Worm (Caenorhabditis elegans) whole organism, young adult: Measurements from ENCODE around the gene srw-39.

Experiments used
- B0019.2 ChIP-seq: fragments of 200-800 bp; sonication (Bioruptor generic); conservative IDR thresholded peaks from 2 replicates; pipeline ENCODE4 v1.3.6; 2022; ENCODE audit warnings: missing genetic modification reagents, missing genetic modification characterization, missing compliant biosample characterization
- B0336.3 ChIP-seq: fragments of 200-800 bp; sonication (Bioruptor generic); IDR thresholded peaks from 2 replicates; pipeline ENCODE4 v1.3.6; 2022; ENCODE audit warnings: missing genetic modification characterization, missing compliant biosample characterization
- C06A6.2 ChIP-seq: fragments of 200-800 bp; sonication (Bioruptor generic); conservative IDR thresholded peaks from 2 replicates; pipeline ENCODE4 v1.3.6; 2022; ENCODE audit warnings: missing genetic modification characterization, missing compliant biosample characterization
- D2030.7 ChIP-seq: fragments of 200-800 bp; sonication (Bioruptor generic); IDR thresholded peaks from 2 replicates; pipeline ENCODE4 v1.3.6; 2022; ENCODE audit warnings: missing genetic modification reagents, missing genetic modification characterization, missing compliant biosample characterization
- F22D6.2 ChIP-seq: sonication (generic microtip); optimal IDR thresholded peaks from 2 replicates; lab custom pipeline; 2016; ENCODE audit warnings: mild to moderate bottlenecking, missing genetic modification characterization, missing compliant biosample characterization
- F49E8.2 ChIP-seq: sonication (generic microtip); optimal IDR thresholded peaks from 3 replicates; lab custom pipeline; 2017; ENCODE audit warnings: missing genetic modification characterization, mild to moderate bottlenecking, missing compliant biosample characterization, antibody characterized with exemption, moderate library complexity; ENCODE audit not compliant: insufficient read depth
- F57A8.1 ChIP-seq: fragments of 200-800 bp; sonication (Bioruptor generic); optimal IDR thresholded peaks from 2 replicates; lab custom pipeline; 2018; ENCODE audit warnings: mild to moderate bottlenecking, missing genetic modification characterization, moderate library complexity, missing compliant biosample characterization
- F57C9.4 ChIP-seq: sonication (generic microtip); optimal IDR thresholded peaks from 2 replicates; lab custom pipeline; 2017; ENCODE audit warnings: mild to moderate bottlenecking, missing genetic modification characterization, missing compliant biosample characterization
- K11D2.4 ChIP-seq: fragments of 200-800 bp; sonication (Bioruptor generic); IDR thresholded peaks from 2 replicates; pipeline ENCODE4 v1.3.6; 2022; ENCODE audit warnings: missing genetic modification reagents, missing genetic modification characterization, missing compliant biosample characterization
- K12H6.12 ChIP-seq: fragments of 200-800 bp; sonication (Bioruptor generic); optimal IDR thresholded peaks from 2 replicates; lab custom pipeline; 2018; ENCODE audit warnings: mild to moderate bottlenecking, missing genetic modification characterization, missing compliant biosample characterization
- Y53G8AR.9 ChIP-seq: fragments of 200-800 bp; sonication (Bioruptor generic); conservative IDR thresholded peaks from 2 replicates; pipeline ENCODE4 v1.3.6; 2022; ENCODE audit warnings: missing genetic modification reagents, missing genetic modification characterization, missing compliant biosample characterization
- Y56A3A.18 ChIP-seq: fragments of 200-800 bp; sonication (Bioruptor generic); IDR thresholded peaks from 2 replicates; pipeline ENCODE4 v1.3.6; 2022; ENCODE audit warnings: missing genetic modification reagents, missing genetic modification characterization, missing compliant biosample characterization
- Y67H2A.10 ChIP-seq: fragments of 200-800 bp; sonication (Bioruptor generic); conservative IDR thresholded peaks from 2 replicates; pipeline ENCODE4 v1.3.6; 2022; ENCODE audit warnings: missing genetic modification reagents, missing genetic modification characterization, missing compliant biosample characterization
- Y95B8A.8 ChIP-seq: fragments of 200-800 bp; sonication (Bioruptor generic); IDR thresholded peaks from 2 replicates; pipeline ENCODE4 v1.3.6; 2022; ENCODE audit warnings: missing genetic modification reagents, missing genetic modification characterization, missing compliant biosample characterization
- ZK185.1 ChIP-seq: sonication (generic microtip); optimal IDR thresholded peaks from 2 replicates; lab custom pipeline; 2016; ENCODE audit warnings: mild to moderate bottlenecking, missing genetic modification characterization, missing compliant biosample characterization; ENCODE audit not compliant: poor library complexity, severe bottlenecking
- akir-1 ChIP-seq: fragments of 200-800 bp; sonication (Bioruptor generic); optimal IDR thresholded peaks from 2 replicates; lab custom pipeline; 2018; ENCODE audit warnings: mild to moderate bottlenecking, missing genetic modification characterization, moderate library complexity, missing compliant biosample characterization
- ama-1 ChIP-seq, 3 experiments: fragments of 150-350 bp in 1 of 3; sonication (generic microtip) in 2 of 3; optimal IDR thresholded peaks; 2 replicates each; lab custom pipeline; 2014 to 2018; ENCODE audit warnings: missing biosample characterization in 2 of 3, missing genetic modification characterization in 2 of 3, missing genetic modification reagents in 2 of 3
- aptf-3 ChIP-seq: fragments of 200-800 bp; sonication (Bioruptor generic); IDR thresholded peaks from 2 replicates; pipeline ENCODE4 v1.3.6; 2022; ENCODE audit warnings: missing genetic modification characterization, missing compliant biosample characterization
- bed-2 ChIP-seq: fragments of 200-800 bp; sonication (Bioruptor generic); IDR thresholded peaks from 2 replicates; pipeline ENCODE4 v1.3.6; 2022; ENCODE audit warnings: missing genetic modification reagents, missing genetic modification characterization, missing compliant biosample characterization
- cebp-2 ChIP-seq: fragments of 200-800 bp; sonication (Bioruptor generic); IDR thresholded peaks from 2 replicates; pipeline ENCODE4 v1.3.6; 2022; ENCODE audit warnings: missing genetic modification characterization, missing compliant biosample characterization
- ceh-27 ChIP-seq: fragments of 200-800 bp; sonication (Bioruptor generic); optimal IDR thresholded peaks from 2 replicates; lab custom pipeline; 2018; ENCODE audit warnings: mild to moderate bottlenecking, missing genetic modification characterization, moderate library complexity, missing compliant biosample characterization
- ceh-40 ChIP-seq: fragments of 200-800 bp; sonication (Bioruptor generic); IDR thresholded peaks from 2 replicates; pipeline ENCODE4 v1.3.6; 2022; ENCODE audit warnings: missing genetic modification characterization, missing compliant biosample characterization
- ceh-58 ChIP-seq: fragments of 200-800 bp; sonication (Bioruptor generic); IDR thresholded peaks from 2 replicates; pipeline ENCODE4 v1.3.6; 2022; ENCODE audit warnings: missing genetic modification characterization, missing compliant biosample characterization
- dox-1 ChIP-seq: fragments of 200-800 bp; sonication (Bioruptor generic); IDR thresholded peaks from 2 replicates; pipeline ENCODE4 v1.3.6; 2022; ENCODE audit warnings: missing genetic modification reagents, missing genetic modification characterization, missing compliant biosample characterization
- dpff-1 ChIP-seq: sonication (generic microtip); optimal IDR thresholded peaks from 2 replicates; lab custom pipeline; 2017; ENCODE audit warnings: mild to moderate bottlenecking, missing genetic modification characterization, missing compliant biosample characterization
- ekl-4 ChIP-seq: fragments of 200-800 bp; sonication (Bioruptor generic); IDR thresholded peaks from 2 replicates; pipeline ENCODE4 v1.3.6; 2022; ENCODE audit warnings: missing genetic modification reagents, missing genetic modification characterization, missing compliant biosample characterization
- him-1 ChIP-seq: sonication (generic microtip); optimal IDR thresholded peaks from 2 replicates; lab custom pipeline; 2016; ENCODE audit warnings: missing genotype, missing genetic modification reagents, missing genetic modification characterization, missing compliant biosample characterization
- hlh-26 ChIP-seq: fragments of 200-800 bp; sonication (Bioruptor generic); conservative IDR thresholded peaks from 2 replicates; pipeline ENCODE4 v1.3.6; 2022; ENCODE audit warnings: missing genetic modification reagents, missing genetic modification characterization, missing compliant biosample characterization
- hmg-20 ChIP-seq: fragments of 200-800 bp; sonication (Bioruptor generic); IDR thresholded peaks from 2 replicates; pipeline ENCODE4 v1.3.6; 2022; ENCODE audit warnings: missing genetic modification reagents, missing genetic modification characterization, missing compliant biosample characterization
- lin-26 ChIP-seq: fragments of 200-800 bp; sonication (Bioruptor generic); IDR thresholded peaks from 2 replicates; pipeline ENCODE4 v1.3.6; 2022; ENCODE audit warnings: missing genetic modification reagents, missing genetic modification characterization, missing compliant biosample characterization
- lsy-27 ChIP-seq: sonication (generic microtip); optimal IDR thresholded peaks from 2 replicates; lab custom pipeline; 2017; ENCODE audit warnings: missing genetic modification characterization, mild to moderate bottlenecking, missing compliant biosample characterization, antibody characterized with exemption, missing genotype, borderline replicate concordance; ENCODE audit not compliant: insufficient read depth
- madf-3 ChIP-seq: fragments of 200-800 bp; sonication (Bioruptor generic); IDR thresholded peaks from 2 replicates; pipeline ENCODE4 v1.3.6; 2022; ENCODE audit warnings: missing genetic modification reagents, missing genetic modification characterization, missing compliant biosample characterization
- madf-6 ChIP-seq: fragments of 200-800 bp; sonication (Bioruptor generic); IDR thresholded peaks from 2 replicates; pipeline ENCODE4 v1.3.6; 2022; ENCODE audit warnings: missing genetic modification reagents, missing genetic modification characterization, missing compliant biosample characterization
- nfya-2 ChIP-seq: fragments of 200-800 bp; sonication (Bioruptor generic); IDR thresholded peaks from 2 replicates; pipeline ENCODE4 v1.3.6; 2022; ENCODE audit warnings: missing genetic modification reagents, missing genetic modification characterization, missing compliant biosample characterization
- nhr-179 ChIP-seq: sonication (generic microtip); optimal IDR thresholded peaks from 2 replicates; lab custom pipeline; 2016; ENCODE audit warnings: mild to moderate bottlenecking, missing genetic modification characterization, missing compliant biosample characterization
- snpc-4 ChIP-seq, 5 experiments: fragments of 150-350 bp in 1 of 5; sonication (generic microtip) in 4 of 5; optimal IDR thresholded peaks; 2 replicates each; lab custom pipeline; 2014 to 2018; ENCODE audit warnings: missing genetic modification characterization in 5 of 5, missing biosample characterization in 3 of 5, antibody characterized with exemption in 2 of 5, mild to moderate bottlenecking in 2 of 5, missing compliant biosample characterization in 2 of 5, missing genotype in 2 of 5, moderate library complexity in 2 of 5, missing genetic modification reagents in 1 of 5
- tbp1 ChIP-seq: fragments of 200-800 bp; sonication (Bioruptor generic); optimal IDR thresholded peaks from 2 replicates; lab custom pipeline; 2018; ENCODE audit warnings: mild to moderate bottlenecking, missing genetic modification characterization, missing compliant biosample characterization
- unc-130 ChIP-seq: sonication (generic microtip); optimal IDR thresholded peaks from 2 replicates; lab custom pipeline; 2016; ENCODE audit warnings: missing genetic modification reagents, missing genetic modification characterization, missing compliant biosample characterization
- zim-3 ChIP-seq: sonication (generic microtip); optimal IDR thresholded peaks from 2 replicates; lab custom pipeline; 2017; ENCODE audit warnings: mild to moderate bottlenecking, missing genetic modification characterization, moderate library complexity, missing compliant biosample characterization
- ztf-3 ChIP-seq: fragments of 200-800 bp; sonication (Bioruptor generic); optimal IDR thresholded peaks from 2 replicates; lab custom pipeline; 2018; ENCODE audit warnings: mild to moderate bottlenecking, missing genetic modification characterization, missing compliant biosample characterization

srw-39 gene

DNA sequence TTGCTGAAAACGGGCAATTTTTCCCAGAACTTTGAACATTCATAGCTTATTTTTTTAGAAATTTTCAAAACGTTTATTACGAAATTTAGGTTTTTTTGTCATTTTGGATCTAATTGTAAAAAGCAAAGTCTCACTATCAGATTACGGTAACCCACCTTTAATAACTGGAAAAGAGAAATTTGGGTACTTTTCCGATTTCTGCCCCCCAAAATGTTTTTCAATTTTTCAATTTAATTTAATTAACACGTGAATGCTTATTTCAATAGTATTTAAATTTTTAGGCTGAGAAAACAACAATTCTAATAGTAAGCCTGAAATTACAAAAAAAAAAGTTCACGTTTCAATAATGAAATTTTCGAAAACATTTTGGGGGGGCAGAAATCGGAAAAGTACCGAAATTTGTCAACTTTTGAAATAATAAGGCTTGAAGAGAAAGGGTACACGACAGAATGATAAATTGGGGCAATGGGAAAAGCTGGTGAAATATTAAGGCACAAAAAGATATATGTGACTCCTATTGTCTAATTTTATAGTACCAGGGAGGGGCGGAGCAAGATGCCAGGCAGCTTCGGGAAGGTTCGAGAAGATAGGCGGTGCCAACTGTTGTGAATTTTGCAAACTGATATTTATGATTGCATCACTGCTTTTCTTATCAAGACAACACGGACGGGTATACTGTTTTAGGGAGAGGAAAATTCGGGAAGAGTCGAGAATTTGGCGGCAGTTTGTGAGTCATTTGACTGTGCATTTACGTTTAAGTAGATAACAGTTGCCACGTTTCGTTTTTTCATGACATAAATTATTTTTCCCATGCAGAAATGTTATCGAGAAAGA, 7.6 kb downstream of the srw-39 start, which contains the start of gene F19B2.5 (continued):
- TF ChIP-seq ZK185.1 (tag; lab: Kevin White, UChicago) (no peak), lin-26 (GFP tag; lab: Robert Waterston, UW) (no peak), Y67H2A.10 (GFP tag; lab: Robert Waterston, UW) (no peak), F49E8.2 (tag; lab: Kevin White, UChicago) (no peak), F57A8.1 (no peak), nfya-2 (GFP tag; lab: Robert Waterston, UW) (no peak), ceh-58 (GFP tag; lab: Robert Waterston, UW) (no peak), dox-1 (GFP tag; lab: Robert Waterston, UW) (peak; percentile 60; the same call in 1 of the 2 replicates), nhr-179 (tag; lab: Kevin White, UChicago) (no peak), F22D6.2 (tag; lab: Kevin White, UChicago) (no peak), F57C9.4 (tag; lab: Kevin White, UChicago) (no peak), tbp1 (GFP tag; lab: Kevin White, UChicago) (peak; percentile 34), K12H6.12 (no peak)

DNA sequence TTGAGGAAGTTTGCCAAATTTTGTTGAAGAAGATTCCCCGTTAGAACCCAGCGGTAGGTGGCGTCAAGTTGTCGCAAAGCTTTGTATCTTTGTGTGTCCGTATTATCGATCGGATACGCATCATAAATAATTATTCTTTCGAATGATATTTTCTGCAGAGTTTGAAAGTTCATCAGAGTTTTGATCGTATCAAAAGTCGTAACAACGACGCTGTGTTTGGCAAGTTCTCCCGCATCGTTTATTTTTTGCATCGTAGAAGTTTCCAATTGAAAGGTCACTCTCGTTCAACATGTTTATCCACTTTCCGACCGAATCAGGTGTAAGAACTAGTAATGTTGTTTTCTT, 8.8 kb downstream of the srw-39 start:
- TF ChIP-seq ceh-40 (GFP tag; lab: Robert Waterston, UW): 0 out of 2 replicates have a peak, but pooled peaks have one; percentile 11
- no peak for TF ChIP-seq hlh-26 (GFP tag; lab: Robert Waterston, UW)
- TF ChIP-seq K11D2.4: 0 out of 2 replicates have a peak, but pooled peaks have one; percentile 36
- no peak for TF ChIP-seq lsy-27 (tag; lab: Kevin White, UChicago)
- TF ChIP-seq ekl-4: 0 out of 2 replicates have a peak, but pooled peaks have one; percentile 20
- TF ChIP-seq zim-3 (tag; lab: Kevin White, UChicago): peak; percentile 8
- TF ChIP-seq bed-2 (GFP tag; lab: Robert Waterston, UW): no peak
- no peak for TF ChIP-seq nfya-2 (GFP tag; lab: Robert Waterston, UW)
- TF ChIP-seq ceh-27 (GFP tag; lab: Kevin White, UChicago): no peak
- peak; percentile 41; the same call in 1 of the 2 replicates for TF ChIP-seq C06A6.2
- TF ChIP-seq ama-1 (optimal IDR thresholded peaks at IDR 0.05; lab: Kevin White, UChicago): peak; percentile 76
- TF ChIP-seq ama-1 (GFP tag; optimal IDR thresholded peaks at IDR 0.05; lab: Kevin White, UChicago): no peak
- peak; percentile 42; the same call in 1 of the 2 replicates for TF ChIP-seq dox-1 (GFP tag; lab: Robert Waterston, UW)
- TF ChIP-seq Y56A3A.18 (GFP tag; lab: Robert Waterston, UW): peak; percentile 7; the same call in 1 of the 2 replicates
- TF ChIP-seq hmg-20: 0 out of 2 replicates have a peak, but pooled peaks have one; percentile 7
- peak; percentile 6; the same call in 1 of the 2 replicates for TF ChIP-seq B0336.3 (GFP tag; lab: Robert Waterston, UW)
- peak; percentile 69 for TF ChIP-seq Y95B8A.8 (GFP tag; lab: Robert Waterston, UW)
- TF ChIP-seq Y53G8AR.9 (GFP tag; lab: Robert Waterston, UW): peak; percentile 87

DNA sequence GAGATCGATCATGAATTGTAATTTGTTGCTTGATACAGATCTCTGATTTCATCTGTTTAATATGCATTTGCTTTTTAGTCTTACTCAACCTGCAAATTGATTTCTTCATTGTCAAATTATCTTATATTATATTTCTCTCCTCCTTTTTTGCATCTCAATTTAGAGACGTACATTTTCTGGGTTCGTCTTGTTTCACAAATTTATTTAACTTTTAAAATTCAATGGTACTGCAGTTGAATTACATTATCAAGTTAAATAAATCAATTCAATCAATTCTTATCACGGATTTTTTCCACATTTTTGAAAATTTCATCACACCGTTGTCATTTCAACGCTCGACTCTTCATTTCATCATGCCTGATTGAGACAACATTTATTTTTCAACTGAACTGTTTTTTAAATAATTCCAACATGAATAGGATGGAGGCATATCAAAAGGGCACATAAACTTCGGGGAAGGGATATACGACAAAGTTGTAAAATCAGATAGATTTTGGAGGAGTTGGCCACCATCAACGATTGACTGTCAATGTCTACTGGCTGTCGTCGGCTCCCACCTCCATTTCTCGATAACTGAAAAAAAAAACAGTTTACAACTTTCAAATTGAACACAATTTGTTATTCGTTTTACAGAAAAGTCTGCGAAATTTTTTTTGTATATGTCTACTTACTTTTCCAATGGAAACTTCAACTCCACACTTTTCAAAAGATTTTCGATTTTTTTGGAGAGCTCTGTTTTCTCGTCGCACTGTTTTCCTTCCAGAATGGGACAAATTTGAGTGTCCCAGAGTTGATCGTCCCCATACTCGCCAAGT, 9.3 kb downstream of the srw-39 start:
- TF ChIP-seq him-1 (no peak), K12H6.12 (no peak), madf-3 (GFP tag; lab: Robert Waterston, UW) (0 out of 2 replicates have a peak, but pooled peaks have one; percentile 66), ztf-3 (no peak), Y95B8A.8 (GFP tag; lab: Robert Waterston, UW) (no peak), Y56A3A.18 (GFP tag; lab: Robert Waterston, UW) (peak; percentile 6), B0019.2 (GFP tag; lab: Robert Waterston, UW) (no peak), madf-6 (no peak; the same call in 1 of the 2 replicates), zim-3 (tag; lab: Kevin White, UChicago) (no peak), snpc-4 (GFP tag; optimal IDR thresholded peaks at IDR 0.05; lab: Kevin White, UChicago) (no peak), snpc-4 (tag; optimal IDR thresholded peaks at IDR 0.05; lab: Kevin White, UChicago) (peak in 1 of 4 experiments; percentile 34), aptf-3 (no peak), K11D2.4 (no peak), akir-1 (GFP tag; lab: Kevin White, UChicago) (no peak), F57A8.1 (no peak), D2030.7 (GFP tag; lab: Robert Waterston, UW) (no peak), unc-130 (GFP tag; lab: Kevin White, UChicago) (no peak), cebp-2 (GFP tag; lab: Robert Waterston, UW) (no peak), hlh-26 (GFP tag; lab: Robert Waterston, UW) (no peak), dpff-1 (no peak)
